Worm (Caenorhabditis elegans): ENCODE measurements around the gene pycr-4.

The pycr-4 gene

DNA sequence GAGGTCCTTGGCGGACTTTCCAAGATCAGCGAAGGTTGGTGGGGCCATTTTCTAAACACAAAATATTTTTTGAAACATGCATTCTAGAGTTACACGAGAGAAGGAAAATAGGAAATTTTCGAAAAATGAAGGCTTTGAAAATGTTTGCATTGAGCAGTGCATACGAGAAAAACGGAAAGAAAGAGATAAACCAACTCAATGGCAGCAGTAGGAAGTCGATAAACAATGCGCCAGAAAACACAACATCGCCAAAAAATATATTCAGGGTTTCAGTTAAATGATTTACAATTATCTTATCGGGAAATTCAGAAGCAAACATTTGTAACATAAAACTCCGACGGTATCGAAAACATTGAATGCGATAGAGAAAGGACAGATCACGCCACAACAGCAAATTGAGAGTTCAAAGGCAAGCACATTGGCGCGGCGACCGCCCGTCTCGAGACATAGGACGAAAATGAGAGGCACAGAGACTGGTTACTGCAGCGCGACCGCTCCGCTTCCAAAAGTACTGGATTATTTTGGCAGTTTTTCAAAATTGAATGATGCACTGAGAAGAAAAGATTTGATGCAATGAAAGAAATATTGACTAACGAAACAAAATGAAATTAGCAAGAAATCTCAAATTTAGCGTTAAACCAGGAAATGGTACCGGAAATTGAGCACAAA lies 30.9 kb upstream of the pycr-4 start, which contains the start of the genes vdac-1 and R05G6.5 (continued):
- TF ChIP-seq elt-2 (tag; optimal IDR thresholded peaks at IDR 0.05) (peak; percentile 87), skn-1 (tag; optimal IDR thresholded peaks at IDR 0.05) (no peak), R02D3.7 (tag; optimal IDR thresholded peaks at IDR 0.05) (peak; percentile 75), fkh-10 (GFP tag; optimal IDR thresholded peaks at IDR 0.05) (no peak), nhr-77 (tag; optimal IDR thresholded peaks at IDR 0.05) (no peak), lin-15B (tag; optimal IDR thresholded peaks at IDR 0.05) (peak; percentile 90), lin-39 (tag; optimal IDR thresholded peaks at IDR 0.05) (peak; percentile 76)

- TF ChIP-seq ztf-11 (tag; optimal IDR thresholded peaks at IDR 0.05) (no peak), fos-1 (tag; optimal IDR thresholded peaks at IDR 0.05) (no peak), nhr-76 (tag; optimal IDR thresholded peaks at IDR 0.05) (no peak), nhr-23 (tag; optimal IDR thresholded peaks at IDR 0.05) (peak; percentile 29), pha-4 (tag; optimal IDR thresholded peaks at IDR 0.05) (peak; percentile 66), ceh-82 (tag; optimal IDR thresholded peaks at IDR 0.05) (no peak), nhr-237 (tag; optimal IDR thresholded peaks at IDR 0.05) (no peak), nhr-77 (tag; optimal IDR thresholded peaks at IDR 0.05) (no peak), nhr-67 (tag; optimal IDR thresholded peaks at IDR 0.05) (no peak), jun-1 (tag; optimal IDR thresholded peaks at IDR 0.05) (no peak), sea-2 (GFP tag; optimal IDR thresholded peaks at IDR 0.05) (no peak), nhr-25 (tag; optimal IDR thresholded peaks at IDR 0.05) (peak; percentile 33), ama-1 (optimal IDR thresholded peaks at IDR 0.05) (peak; percentile 83), tbx-2 (tag; optimal IDR thresholded peaks at IDR 0.05) (no peak), snpc-4 (tag; optimal IDR thresholded peaks at IDR 0.05) (no peak), ceh-9 (tag; optimal IDR thresholded peaks at IDR 0.05) (no peak), ceh-28 (tag; optimal IDR thresholded peaks at IDR 0.05) (no peak), fkh-2 (tag; optimal IDR thresholded peaks at IDR 0.05) (no peak), unc-39 (tag; optimal IDR thresholded peaks at IDR 0.05) (no peak), nhr-43 (tag; optimal IDR thresholded peaks at IDR 0.05; ENCODE audit: poor library complexity, severe bottlenecking) (peak; percentile 52), daf-12 (tag; optimal IDR thresholded peaks at IDR 0.05) (no peak), lin-15B (tag; optimal IDR thresholded peaks at IDR 0.05) (peak; percentile 23), R02D3.7 (tag; optimal IDR thresholded peaks at IDR 0.05) (no peak), nhr-11 (tag; optimal IDR thresholded peaks at IDR 0.05) (no peak), elt-2 (tag; optimal IDR thresholded peaks at IDR 0.05) (peak; percentile 37), unc-62 (GFP tag; optimal IDR thresholded peaks at IDR 0.05) (no peak), zag-1 (tag; optimal IDR thresholded peaks at IDR 0.05) (no peak), ZK546.5 (tag; optimal IDR thresholded peaks at IDR 0.05) (no peak), fkh-10 (GFP tag; optimal IDR thresholded peaks at IDR 0.05) (no peak), mdl-1 (tag; optimal IDR thresholded peaks at IDR 0.05) (no peak), lin-39 (tag; optimal IDR thresholded peaks at IDR 0.05) (no peak), egl-27 (tag; optimal IDR thresholded peaks at IDR 0.05) (no peak)
These were observed 30.2 kb upstream of the pycr-4 start for ce11 chrIV:7507305-7507704.

DNA sequence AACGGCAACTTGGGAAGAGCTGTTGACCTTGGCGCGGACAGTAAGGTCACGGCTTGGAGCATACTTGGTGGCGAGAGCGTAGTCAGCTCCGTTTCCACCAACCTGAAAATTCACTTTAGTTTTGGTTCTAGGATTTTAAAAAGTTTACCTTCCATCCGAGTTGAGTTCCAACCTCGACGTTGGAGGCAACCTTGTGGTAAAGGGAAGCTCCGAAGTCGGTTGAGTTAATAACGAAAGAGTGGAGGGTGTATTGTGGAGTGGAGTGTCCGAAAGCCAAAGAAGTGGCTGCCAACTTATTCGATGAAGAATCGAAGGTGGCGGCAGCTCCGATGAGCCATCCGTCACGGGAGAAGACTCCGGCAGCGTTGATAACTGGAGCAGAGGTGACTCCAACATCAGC lies 29.6 kb upstream of the pycr-4 start:
- no peak for TF ChIP-seq nhr-77 (tag; optimal IDR thresholded peaks at IDR 0.05)
- TF ChIP-seq ceh-9 (tag; optimal IDR thresholded peaks at IDR 0.05) = no peak
- TF ChIP-seq snpc-4 (tag; optimal IDR thresholded peaks at IDR 0.05) = no peak
- TF ChIP-seq skn-1 (tag; optimal IDR thresholded peaks at IDR 0.05) = no peak
- no peak for TF ChIP-seq tbx-2 (tag; optimal IDR thresholded peaks at IDR 0.05)
- no peak for TF ChIP-seq ceh-16 (tag; optimal IDR thresholded peaks at IDR 0.05)
- TF ChIP-seq egl-27 (tag; optimal IDR thresholded peaks at IDR 0.05) = no peak
- TF ChIP-seq ZK546.5 (tag; optimal IDR thresholded peaks at IDR 0.05) = no peak
- TF ChIP-seq ama-1 (optimal IDR thresholded peaks at IDR 0.05) = no peak
- no peak for TF ChIP-seq R02D3.7 (tag; optimal IDR thresholded peaks at IDR 0.05)
- TF ChIP-seq elt-3 (tag; optimal IDR thresholded peaks at IDR 0.05) = no peak
- TF ChIP-seq elt-1 (tag; optimal IDR thresholded peaks at IDR 0.05) = no peak
- no peak for TF ChIP-seq daf-12 (tag; optimal IDR thresholded peaks at IDR 0.05)
- no peak for TF ChIP-seq nhr-67 (tag; optimal IDR thresholded peaks at IDR 0.05)
- no peak for TF ChIP-seq eor-1 (tag; optimal IDR thresholded peaks at IDR 0.05)
- no peak for TF ChIP-seq nhr-28 (tag; optimal IDR thresholded peaks at IDR 0.05)
- TF ChIP-seq jun-1 (tag; optimal IDR thresholded peaks at IDR 0.05) = no peak
- TF ChIP-seq fkh-2 (tag; optimal IDR thresholded peaks at IDR 0.05) = no peak

Data from whole organism, L3 larva.